Fruit fly (Drosophila melanogaster): Measurements from ENCODE around the gene CG43362.

CG43362 gene

DNA sequence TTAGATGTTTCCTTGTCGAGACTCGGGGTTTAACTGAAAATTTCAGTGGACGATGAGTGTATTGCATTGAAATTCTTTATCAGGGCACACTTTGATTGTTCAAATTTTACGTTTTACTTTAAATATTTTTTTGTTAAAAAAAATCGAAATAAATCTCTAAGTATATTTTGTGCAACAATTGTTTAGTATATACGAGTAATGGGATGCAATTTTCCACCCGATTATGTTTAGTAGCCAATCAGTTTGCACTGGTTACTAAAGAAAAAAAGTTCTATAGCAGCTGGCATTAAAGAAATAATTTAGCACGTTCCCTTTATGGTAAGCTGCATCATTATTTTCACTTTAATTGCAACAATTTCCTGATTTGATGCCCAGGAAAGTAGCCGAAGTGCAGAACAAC, 33.4 kb downstream of the CG43362 start, which contains the start of gene CG31788:
Gene CG31788, minus strand, starts transcription at position 101 of the 400 bp plus-strand sequence.
- TF ChIP-seq slp2 (GFP tag; optimal IDR thresholded peaks at IDR 0.05): no peak
- no peak for TF ChIP-seq CG13123 (GFP tag; optimal IDR thresholded peaks at IDR 0.05)
- TF ChIP-seq CG14441 (GFP tag; IDR thresholded peaks at IDR 0.05): no peak
- no peak for TF ChIP-seq CG17912 (GFP tag; optimal IDR thresholded peaks at IDR 0.05)
- TF ChIP-seq CG14014 (GFP tag; IDR thresholded peaks at IDR 0.05): no peak
- TF ChIP-seq CG13424 (tag; optimal IDR thresholded peaks at IDR 0.05): no peak
- no peak for TF ChIP-seq nau (GFP tag; optimal IDR thresholded peaks at IDR 0.05)
- TF ChIP-seq tll (GFP tag; optimal IDR thresholded peaks at IDR 0.05): no peak
- no peak for TF ChIP-seq Hand (GFP tag; optimal IDR thresholded peaks at IDR 0.05)
- no peak for TF ChIP-seq Poxn (GFP tag; IDR thresholded peaks at IDR 0.05)
- TF ChIP-seq Xbp1 (GFP tag; optimal IDR thresholded peaks at IDR 0.05): no peak
- TF ChIP-seq Oli (tag; optimal IDR thresholded peaks at IDR 0.05): no peak
